Fruit fly (Drosophila melanogaster): ENCODE results near the gene CG43450.

Gene CG43450

DNA sequence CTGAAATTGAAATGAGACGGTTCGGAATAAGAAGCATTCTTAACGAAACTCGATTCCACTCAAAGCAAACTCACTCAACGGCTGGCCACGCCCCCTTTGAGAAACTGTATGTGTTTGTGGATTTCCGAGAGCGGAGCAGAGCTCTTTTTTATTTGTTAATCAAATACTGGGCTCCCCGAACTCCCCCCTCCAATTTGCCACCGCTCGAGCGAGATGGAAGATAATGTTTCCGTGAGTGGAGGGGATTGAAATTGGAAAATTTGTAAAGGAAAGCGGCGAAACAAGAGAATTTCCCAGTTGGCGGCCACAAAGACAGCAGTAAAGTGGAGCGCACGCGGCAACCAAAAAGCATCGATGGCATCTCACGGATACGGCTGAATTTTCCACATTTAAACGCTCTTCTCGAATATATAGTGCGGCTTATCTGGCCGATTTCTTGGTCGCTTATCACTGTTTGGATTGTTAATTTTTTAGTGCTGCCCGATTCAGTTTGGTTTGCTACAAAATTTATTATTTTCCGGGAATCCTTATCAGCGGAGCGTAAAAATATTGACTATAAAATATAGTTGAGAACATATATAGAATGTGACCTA lies 49.5 kb downstream of the CG43450 start:
- no peak for TF ChIP-seq CG32121 (GFP tag; IDR thresholded peaks at IDR 0.05)
- no peak for TF ChIP-seq EcR (GFP tag; optimal IDR thresholded peaks at IDR 0.05)
- TF ChIP-seq CG14655 (GFP tag; optimal IDR thresholded peaks at IDR 0.05) = no peak
- peak; percentile 52; the same call in 1 of the 3 replicates for TF ChIP-seq fd96Ca (GFP tag; IDR thresholded peaks at IDR 0.05)
- TF ChIP-seq CG10348 (GFP tag; IDR thresholded peaks at IDR 0.05) = no peak
- TF ChIP-seq CG4496 (GFP tag; IDR thresholded peaks at IDR 0.05) = peak; percentile 31; the same call in 1 of the 3 replicates
- TF ChIP-seq CG13204 (GFP tag; optimal IDR thresholded peaks at IDR 0.05) = peak; percentile 16
- no peak for TF ChIP-seq CG9948 (tag; optimal IDR thresholded peaks at IDR 0.05)
- TF ChIP-seq CG17806 (tag; optimal IDR thresholded peaks at IDR 0.05) = no peak
